Worm (Caenorhabditis elegans): ENCODE results near the gene C05C10.8.

ce11 chrII:9966954-9967353 lies 49.1 kb upstream of the C05C10.8 start, which contains the start of gene dtmk-1:
- TF ChIP-seq fos-1 (tag; optimal IDR thresholded peaks at IDR 0.05) (no peak), egl-27 (tag; optimal IDR thresholded peaks at IDR 0.05) (no peak), unc-62 (GFP tag; optimal IDR thresholded peaks at IDR 0.05) (no peak), C34F6.9 (tag; optimal IDR thresholded peaks at IDR 0.05) (no peak), ztf-1 (GFP tag; conservative IDR thresholded peaks at IDR 0.05) (no peak)
